Fruit fly (Drosophila melanogaster) Kc167 (cell line): ENCODE measurements around the gene CG43895.

Source experiments
- Sin3A ChIP-seq: fragments of >200 bp; optimal IDR thresholded peaks from 2 replicates; lab custom pipeline; 2018; ENCODE audit warnings: missing external identifiers
- psq ChIP-seq: fragments of >200 bp; optimal IDR thresholded peaks from 2 replicates; lab custom pipeline; 2017; ENCODE audit warnings: missing external identifiers

DNA sequence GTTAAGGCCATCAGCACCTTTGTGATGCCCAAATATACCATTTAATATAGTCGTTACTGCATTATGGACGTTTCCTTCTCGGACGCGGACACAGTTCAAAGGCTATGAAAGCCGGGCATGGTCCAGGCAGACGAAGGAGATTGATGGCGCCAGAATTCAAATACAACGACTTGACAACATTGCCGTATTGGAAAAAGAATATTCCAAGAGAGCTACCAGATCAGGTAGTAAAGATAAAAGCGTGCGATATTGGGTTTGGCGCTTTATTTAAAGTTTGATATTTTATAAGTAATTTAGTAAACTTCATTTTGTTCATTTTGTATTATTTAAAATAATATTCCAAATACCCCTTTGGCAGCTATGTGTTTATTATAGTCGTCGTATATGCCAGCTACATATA lies 39.6 kb downstream of the CG43895 start:
- no peak for TF ChIP-seq Sin3A (lab: Kevin White, UChicago)
- TF ChIP-seq psq (lab: Kevin White, UChicago): no peak
